Worm (Caenorhabditis elegans) whole organism, L4 larva: Measurements from ENCODE around the gene srw-89.

Source experiments
- D1046.2 ChIP-seq: fragments of 200-800 bp; sonication (Bioruptor generic); IDR thresholded peaks from 2 replicates; pipeline ENCODE4 v1.3.6; 2022; ENCODE audit warnings: missing genetic modification characterization, missing compliant biosample characterization
- F37D6.2 ChIP-seq: sonication (generic microtip); optimal IDR thresholded peaks from 2 replicates; lab custom pipeline; 2016; ENCODE audit warnings: mild to moderate bottlenecking, missing genetic modification characterization, missing compliant biosample characterization
- T20F7.1 ChIP-seq: fragments of 200-800 bp; sonication (Bioruptor generic); optimal IDR thresholded peaks from 2 replicates; lab custom pipeline; 2018; ENCODE audit warnings: mild to moderate bottlenecking, missing genetic modification characterization, missing compliant biosample characterization
- Y5F2A.4 ChIP-seq: fragments of 200-800 bp; sonication (Bioruptor generic); optimal IDR thresholded peaks from 2 replicates; lab custom pipeline; 2018; ENCODE audit warnings: mild to moderate bottlenecking, missing genetic modification characterization, missing compliant biosample characterization
- aha-1 ChIP-seq: fragments of 150-350 bp; peaks from one replicate; lab custom pipeline; 2014; ENCODE audit warnings: missing biosample characterization, missing genetic modification characterization
- aly-2 ChIP-seq: sonication (generic microtip); optimal IDR thresholded peaks from 2 replicates; lab custom pipeline; 2018; ENCODE audit warnings: missing biosample characterization, missing genetic modification characterization
- arid-1 ChIP-seq: fragments of 200-800 bp; sonication (Bioruptor generic); conservative IDR thresholded peaks from 2 replicates; pipeline ENCODE4 v1.3.6; 2022; ENCODE audit warnings: missing genetic modification reagents, missing genetic modification characterization, missing compliant biosample characterization
- ces-1 ChIP-seq: fragments of 150-350 bp; sonication (generic microtip); optimal IDR thresholded peaks from 4 replicates; lab custom pipeline; 2014; ENCODE audit warnings: missing biosample characterization, missing genetic modification reagents, missing genetic modification characterization
- daf-16 ChIP-seq, 3 experiments: sonication (generic microtip); optimal IDR thresholded peaks; 2 replicates each; lab custom pipeline; 2016 to 2017; ENCODE audit warnings: missing genetic modification characterization in 3 of 3, missing genetic modification reagents in 3 of 3, mild to moderate bottlenecking in 2 of 3, missing compliant biosample characterization in 2 of 3, missing biosample characterization in 1 of 3, moderate library complexity in 1 of 3
- daf-19 ChIP-seq: fragments of 200-800 bp; sonication (Bioruptor generic); conservative IDR thresholded peaks from 2 replicates; pipeline ENCODE4 v1.3.6; 2022; ENCODE audit warnings: missing genetic modification characterization, missing compliant biosample characterization
- dmd-6 ChIP-seq: fragments of 200-800 bp; sonication (Bioruptor generic); IDR thresholded peaks from 2 replicates; pipeline ENCODE4 v1.3.6; 2022; ENCODE audit warnings: missing genetic modification reagents, missing genetic modification characterization, missing compliant biosample characterization
- dmd-9 ChIP-seq: fragments of 200-800 bp; sonication (Bioruptor generic); IDR thresholded peaks from 2 replicates; pipeline ENCODE4 v1.3.6; 2022; ENCODE audit warnings: missing genetic modification reagents, missing genetic modification characterization, missing compliant biosample characterization
- duxl-1 ChIP-seq: sonication (generic microtip); optimal IDR thresholded peaks from 2 replicates; lab custom pipeline; 2016; ENCODE audit warnings: mild to moderate bottlenecking, missing genetic modification characterization, moderate library complexity, missing compliant biosample characterization; ENCODE audit not compliant: poor library complexity
- egl-27 ChIP-seq: sonication (generic microtip); optimal IDR thresholded peaks from 3 replicates; lab custom pipeline; 2017; ENCODE audit warnings: missing biosample characterization, missing genetic modification reagents, missing genetic modification characterization
- egl-43 ChIP-seq: fragments of 200-800 bp; sonication (Bioruptor generic); IDR thresholded peaks from 2 replicates; pipeline ENCODE4 v1.3.6; 2022; ENCODE audit warnings: missing genetic modification reagents, missing genetic modification characterization, missing compliant biosample characterization
- fos-1 ChIP-seq: fragments of 150-350 bp; optimal IDR thresholded peaks from 2 replicates; lab custom pipeline; 2014; ENCODE audit warnings: missing biosample characterization, missing genetic modification characterization
- hlh-30 ChIP-seq: sonication (generic microtip); optimal IDR thresholded peaks from 2 replicates; lab custom pipeline; 2017; ENCODE audit warnings: antibody characterized with exemption, mild to moderate bottlenecking, missing genetic modification characterization, missing compliant biosample characterization; ENCODE audit not compliant: insufficient read depth
- jun-1 ChIP-seq: fragments of 150-350 bp; optimal IDR thresholded peaks from 2 replicates; lab custom pipeline; 2014; ENCODE audit warnings: missing biosample characterization, missing genetic modification reagents, missing genetic modification characterization
- lim-7 ChIP-seq: fragments of 200-800 bp; sonication (Bioruptor generic); IDR thresholded peaks from 2 replicates; pipeline ENCODE4 v1.3.6; 2022; ENCODE audit warnings: missing genetic modification characterization, missing compliant biosample characterization
- lin-29 ChIP-seq: fragments of 200-800 bp; sonication (Bioruptor generic); IDR thresholded peaks from 2 replicates; pipeline ENCODE4 v1.3.6; 2022; ENCODE audit warnings: missing genetic modification reagents, missing genetic modification characterization, missing compliant biosample characterization
- lir-3 ChIP-seq: sonication (generic microtip); optimal IDR thresholded peaks from 2 replicates; lab custom pipeline; 2016; ENCODE audit warnings: mild to moderate bottlenecking, missing genetic modification characterization, missing compliant biosample characterization
- lsy-2 ChIP-seq, 2 experiments: fragments of 150-350 bp in 1 of 2; sonication (generic microtip) in 1 of 2; optimal IDR thresholded peaks; 2 replicates each; lab custom pipeline; 2014 to 2017; ENCODE audit warnings: missing biosample characterization in 2 of 2, missing genetic modification characterization in 2 of 2
- mep-1 ChIP-seq: fragments of 150-350 bp; sonication (generic microtip); optimal IDR thresholded peaks from 3 replicates; lab custom pipeline; 2014; ENCODE audit warnings: missing biosample characterization, missing genetic modification characterization
- mes-2 ChIP-seq: sonication (generic microtip); optimal IDR thresholded peaks from 2 replicates; lab custom pipeline; 2016; ENCODE audit warnings: missing genotype, mild to moderate bottlenecking, missing genetic modification characterization, missing compliant biosample characterization; ENCODE audit not compliant: poor library complexity, severe bottlenecking
- mxl-3 ChIP-seq: fragments of 200-800 bp; sonication (Bioruptor generic); optimal IDR thresholded peaks from 2 replicates; lab custom pipeline; 2018; ENCODE audit warnings: mild to moderate bottlenecking, missing genetic modification characterization, missing compliant biosample characterization
- nhr-25 ChIP-seq: sonication (generic microtip); optimal IDR thresholded peaks from 2 replicates; lab custom pipeline; 2017; ENCODE audit warnings: missing genetic modification characterization, mild to moderate bottlenecking, missing compliant biosample characterization, antibody characterized with exemption, moderate library complexity, borderline replicate concordance; ENCODE audit not compliant: insufficient read depth
- nhr-42 ChIP-seq: fragments of 200-800 bp; sonication (Bioruptor generic); IDR thresholded peaks from 2 replicates; pipeline ENCODE4 v1.3.6; 2022; ENCODE audit warnings: missing genetic modification characterization, missing compliant biosample characterization
- php-3 ChIP-seq: fragments of 200-800 bp; sonication (Bioruptor generic); IDR thresholded peaks from 2 replicates; pipeline ENCODE4 v1.3.6; 2022; ENCODE audit warnings: missing genetic modification reagents, missing genetic modification characterization, missing compliant biosample characterization
- saeg-2 ChIP-seq: fragments of 200-800 bp; sonication (Bioruptor generic); IDR thresholded peaks from 2 replicates; pipeline ENCODE4 v1.3.6; 2022; ENCODE audit warnings: missing genetic modification reagents, missing genetic modification characterization, missing compliant biosample characterization
- sdz-12 ChIP-seq: fragments of 200-800 bp; sonication (Bioruptor generic); optimal IDR thresholded peaks from 2 replicates; lab custom pipeline; 2018; ENCODE audit warnings: mild to moderate bottlenecking, missing genetic modification characterization, missing compliant biosample characterization
- snpc-1.2 ChIP-seq: fragments of 200-800 bp; sonication (Bioruptor generic); IDR thresholded peaks from 2 replicates; pipeline ENCODE4 v1.3.6; 2022; ENCODE audit warnings: missing genetic modification reagents, missing genetic modification characterization, missing compliant biosample characterization
- spr-1 ChIP-seq: sonication (generic microtip); optimal IDR thresholded peaks from 2 replicates; lab custom pipeline; 2016; ENCODE audit warnings: mild to moderate bottlenecking, missing genetic modification characterization, missing compliant biosample characterization
- spr-3 ChIP-seq: fragments of 200-800 bp; sonication (Bioruptor generic); optimal IDR thresholded peaks from 2 replicates; lab custom pipeline; 2018; ENCODE audit warnings: mild to moderate bottlenecking, missing genetic modification characterization, missing compliant biosample characterization
- unc-62 ChIP-seq, 3 experiments: fragments of 150-350 bp in 1 of 3; sonication (generic microtip); optimal IDR thresholded peaks in 2 of 3; peaks in 1 of 3; 1 replicate in 1 of 3; 2 replicates in 2 of 3; lab custom pipeline; 2014 to 2017; ENCODE audit warnings: missing biosample characterization in 3 of 3, missing genetic modification characterization in 3 of 3, missing genetic modification reagents in 3 of 3, missing genotype in 1 of 3
- zag-1 ChIP-seq: fragments of 150-350 bp; optimal IDR thresholded peaks from 2 replicates; lab custom pipeline; 2014; ENCODE audit warnings: missing biosample characterization, missing genetic modification characterization
- zfp-3 ChIP-seq: fragments of 200-800 bp; sonication (Bioruptor generic); conservative IDR thresholded peaks from 2 replicates; pipeline ENCODE4 v1.3.6; 2022; ENCODE audit warnings: missing genetic modification reagents, missing genetic modification characterization, missing compliant biosample characterization
- ztf-11 ChIP-seq: fragments of 150-350 bp; optimal IDR thresholded peaks from 2 replicates; lab custom pipeline; 2014; ENCODE audit warnings: missing biosample characterization, missing genetic modification characterization
- ztf-7 ChIP-seq: fragments of 150-350 bp; optimal IDR thresholded peaks from 2 replicates; lab custom pipeline; 2014; ENCODE audit warnings: missing biosample characterization, missing genetic modification characterization

The srw-89 gene

DNA sequence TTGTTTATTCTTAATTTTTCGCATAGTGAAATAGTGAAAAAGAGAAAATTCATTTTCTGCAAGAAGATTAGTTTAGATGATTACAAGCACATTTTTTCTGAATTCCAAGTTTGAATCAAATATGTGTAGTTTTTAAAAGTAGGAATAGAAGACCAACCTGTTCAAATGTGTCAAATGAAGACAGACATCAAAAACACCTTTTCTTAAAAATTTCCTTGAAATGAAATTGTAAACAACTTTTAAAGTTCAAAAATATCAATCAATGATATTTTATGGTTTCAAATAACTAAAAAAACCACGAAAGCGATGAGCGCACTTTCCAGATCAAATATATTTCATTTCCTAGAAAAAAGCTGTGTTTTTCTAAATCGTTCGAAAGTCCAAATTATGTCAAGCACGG lies 35.2 kb upstream of the srw-89 start, which contains the start of gene nlp-30:
Gene nlp-30 (plus strand): TSS at position 301 of the 400 bp plus-strand sequence.
- TF ChIP-seq unc-62 (GFP tag; optimal IDR thresholded peaks at IDR 0.05 in 1 of 2; lab: Kevin White, UChicago) (peak in 1 of 2 experiments; percentile 62), unc-62 (tag; optimal IDR thresholded peaks at IDR 0.05; lab: Kevin White, UChicago) (no peak), lim-7 (no peak)

DNA sequence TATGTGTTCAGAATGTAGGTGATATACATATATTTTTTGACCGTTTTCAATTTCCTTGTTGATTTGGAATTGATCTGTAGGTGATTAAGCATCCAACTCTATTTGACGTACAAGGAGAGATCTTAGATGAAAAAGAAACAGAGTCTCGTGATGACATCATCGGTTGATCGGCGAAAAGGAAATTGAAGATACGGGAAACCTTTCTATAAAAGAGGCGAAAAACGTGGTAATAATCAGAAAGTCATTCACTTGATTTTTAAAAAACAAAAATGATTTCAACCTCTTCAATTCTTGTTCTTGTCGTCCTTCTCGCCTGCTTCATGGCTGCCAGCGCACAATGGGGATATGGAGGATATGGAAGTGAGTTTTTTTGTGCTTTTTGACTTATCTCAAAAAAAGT lies 32.7 kb upstream of the srw-89 start, which contains the start of gene nlp-29:
Gene nlp-29 (plus strand): TSS at position 248 of the 400 bp plus-strand sequence.
- no peak for TF ChIP-seq fos-1 (tag; lab: Kevin White, UChicago)
- no peak for TF ChIP-seq ztf-7 (tag; lab: Kevin White, UChicago)
- TF ChIP-seq zag-1 (tag; lab: Kevin White, UChicago) = no peak
- TF ChIP-seq aly-2 (tag; lab: Kevin White, UChicago) = no peak
- peak; percentile 47 for TF ChIP-seq nhr-25 (tag; lab: Kevin White, UChicago)
- TF ChIP-seq daf-16 (GFP tag; optimal IDR thresholded peaks at IDR 0.05; lab: Kevin White, UChicago) = no peak
- no peak for TF ChIP-seq daf-16 (tag; optimal IDR thresholded peaks at IDR 0.05; lab: Kevin White, UChicago)
- no peak for TF ChIP-seq T20F7.1 (GFP tag; lab: Kevin White, UChicago)
- TF ChIP-seq unc-62 (GFP tag; optimal IDR thresholded peaks at IDR 0.05 in 1 of 2; lab: Kevin White, UChicago) = no peak
- no peak for TF ChIP-seq unc-62 (tag; optimal IDR thresholded peaks at IDR 0.05; lab: Kevin White, UChicago)
- no peak for TF ChIP-seq sdz-12 (GFP tag; lab: Kevin White, UChicago)
- TF ChIP-seq dmd-6 (GFP tag; lab: Robert Waterston, UW) = peak; percentile 16; the same call in 1 of the 2 replicates
- no peak for TF ChIP-seq dmd-9 (GFP tag; lab: Robert Waterston, UW)
- peak; percentile 56 for TF ChIP-seq hlh-30 (tag; lab: Kevin White, UChicago)
- no peak for TF ChIP-seq nhr-42 (GFP tag; lab: Robert Waterston, UW)
- no peak for TF ChIP-seq mes-2 (tag; lab: Kevin White, UChicago)
- no peak for TF ChIP-seq Y5F2A.4 (GFP tag; lab: Kevin White, UChicago)
- no peak for TF ChIP-seq ztf-11 (tag; lab: Kevin White, UChicago)
- peak in 1 of 2 experiments; percentile 2 for TF ChIP-seq lsy-2 (tag; optimal IDR thresholded peaks at IDR 0.05; lab: Kevin White, UChicago)
- TF ChIP-seq ces-1 = no peak
- TF ChIP-seq mxl-3 (GFP tag; lab: Kevin White, UChicago) = peak; percentile 38

DNA sequence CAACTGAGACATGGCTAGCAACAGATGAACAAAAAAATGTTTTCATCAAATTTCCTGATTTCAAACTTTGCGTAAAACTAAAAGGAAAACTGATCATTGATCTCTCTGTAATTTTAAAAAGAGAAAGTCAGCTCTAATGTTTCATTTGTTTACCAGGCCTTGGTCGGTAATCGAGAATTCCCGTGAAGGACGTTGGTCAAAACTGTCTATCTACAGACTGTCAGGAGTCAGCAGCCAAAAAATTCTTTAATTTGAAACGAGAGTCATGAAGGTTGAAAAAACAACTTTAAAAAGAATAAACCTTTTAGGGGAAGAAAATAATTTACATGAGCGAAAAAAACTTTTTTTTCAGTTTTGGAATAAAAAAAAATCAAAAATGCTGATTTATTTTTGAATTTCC lies 31.8 kb upstream of the srw-89 start:
- TF ChIP-seq aha-1 (peak; percentile 60), daf-19 (no peak), nhr-42 (GFP tag; lab: Robert Waterston, UW) (no peak), php-3 (no peak), jun-1 (no peak), nhr-25 (tag; lab: Kevin White, UChicago) (peak; percentile 13), egl-43 (GFP tag; lab: Robert Waterston, UW) (no peak), lin-29 (GFP tag; lab: Robert Waterston, UW) (no peak), snpc-1.2 (GFP tag; lab: Robert Waterston, UW) (no peak)

DNA sequence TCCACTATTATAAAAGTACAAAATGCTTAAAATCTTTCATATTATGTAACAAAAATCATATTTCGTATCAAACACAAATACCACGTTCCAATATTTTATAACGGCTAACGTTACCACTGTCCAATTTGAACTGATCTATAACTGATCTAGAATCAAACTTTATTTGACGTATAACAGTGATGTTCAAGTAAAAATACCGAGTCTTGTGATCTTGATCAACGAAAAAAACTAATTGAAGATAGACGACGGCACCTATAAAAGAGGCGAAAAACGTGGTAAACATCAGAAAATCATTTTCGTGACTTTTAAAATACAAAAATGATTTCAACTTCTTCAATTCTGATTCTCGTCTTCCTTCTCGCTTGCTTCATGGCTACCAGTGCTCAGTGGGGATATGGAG lies 29.3 kb upstream of the srw-89 start, which contains the start of gene nlp-28:
Gene nlp-28 (plus strand): TSS at position 285 of the 400 bp plus-strand sequence.
- TF ChIP-seq lir-3 (tag; lab: Kevin White, UChicago) (no peak), duxl-1 (tag; lab: Kevin White, UChicago) (no peak), egl-27 (tag; lab: Kevin White, UChicago) (no peak), mep-1 (no peak), zfp-3 (GFP tag; lab: Robert Waterston, UW) (no peak), nhr-42 (GFP tag; lab: Robert Waterston, UW) (no peak), dmd-9 (GFP tag; lab: Robert Waterston, UW) (no peak), arid-1 (GFP tag; lab: Robert Waterston, UW) (no peak), F37D6.2 (no peak), spr-3 (GFP tag; lab: Kevin White, UChicago) (no peak), D1046.2 (no peak), unc-62 (GFP tag; optimal IDR thresholded peaks at IDR 0.05 in 1 of 2; lab: Kevin White, UChicago) (no peak), unc-62 (tag; optimal IDR thresholded peaks at IDR 0.05; lab: Kevin White, UChicago) (no peak), saeg-2 (GFP tag; lab: Robert Waterston, UW) (no peak), spr-1 (no peak)
